Worm (Caenorhabditis elegans) whole organism, late embryonic: ENCODE results near the gene Y17G7B.12.
A peak's percentile ranks its signal among the peaks of the same experiment; 100 is the strongest.

Experiments used
- C08G9.2 ChIP-seq: sonication (generic microtip); optimal IDR thresholded peaks from 2 replicates; lab custom pipeline; 2016; ENCODE audit warnings: mild to moderate bottlenecking, missing genetic modification characterization, moderate library complexity, missing compliant biosample characterization
- K02D7.2 ChIP-seq: sonication (generic microtip); optimal IDR thresholded peaks from 2 replicates; lab custom pipeline; 2017; ENCODE audit warnings: mild to moderate bottlenecking, missing genetic modification characterization, missing compliant biosample characterization
- ahr-1 ChIP-seq: sonication (generic microtip); optimal IDR thresholded peaks from 2 replicates; lab custom pipeline; 2016; ENCODE audit warnings: missing genetic modification characterization, missing compliant biosample characterization
- ama-1 ChIP-seq: fragments of 150-350 bp; optimal IDR thresholded peaks from 2 replicates; lab custom pipeline; 2014
- ceh-18 ChIP-seq: sonication (generic microtip); optimal IDR thresholded peaks from 2 replicates; lab custom pipeline; 2016; ENCODE audit warnings: missing genetic modification characterization, missing compliant biosample characterization
- ceh-2 ChIP-seq: sonication (generic microtip); optimal IDR thresholded peaks from 2 replicates; lab custom pipeline; 2016; ENCODE audit warnings: missing genotype, missing genetic modification characterization, missing compliant biosample characterization
- ceh-31 ChIP-seq: sonication (generic microtip); optimal IDR thresholded peaks from 2 replicates; lab custom pipeline; 2016; ENCODE audit warnings: missing genetic modification characterization, missing compliant biosample characterization
- ceh-34 ChIP-seq: sonication (generic microtip); optimal IDR thresholded peaks from 2 replicates; lab custom pipeline; 2016; ENCODE audit warnings: mild to moderate bottlenecking, missing genetic modification characterization, missing compliant biosample characterization
- ceh-45 ChIP-seq: fragments of 200-800 bp; sonication (Bioruptor generic); IDR thresholded peaks from 2 replicates; pipeline ENCODE4 v1.3.6; 2022; ENCODE audit warnings: missing genetic modification reagents, missing genetic modification characterization, missing compliant biosample characterization
- ceh-48 ChIP-seq: sonication (generic microtip); optimal IDR thresholded peaks from 2 replicates; lab custom pipeline; 2016; ENCODE audit warnings: missing genetic modification characterization, inconsistent platforms, missing compliant biosample characterization
- ceh-6 ChIP-seq: fragments of 200-800 bp; sonication (Bioruptor generic); optimal IDR thresholded peaks from 2 replicates; lab custom pipeline; 2018; ENCODE audit warnings: mild to moderate bottlenecking, missing genetic modification characterization, missing compliant biosample characterization
- dmd-4 ChIP-seq: sonication (generic microtip); optimal IDR thresholded peaks from 2 replicates; lab custom pipeline; 2016; ENCODE audit warnings: borderline replicate concordance, missing genetic modification characterization, missing compliant biosample characterization
- elt-2 ChIP-seq: sonication (generic microtip); optimal IDR thresholded peaks from 2 replicates; lab custom pipeline; 2016; ENCODE audit warnings: missing genetic modification reagents, missing genetic modification characterization, missing compliant biosample characterization
- elt-4 ChIP-seq: sonication (generic microtip); optimal IDR thresholded peaks from 2 replicates; lab custom pipeline; 2016; ENCODE audit warnings: missing genetic modification characterization, missing compliant biosample characterization
- eyg-1 ChIP-seq: sonication (generic microtip); optimal IDR thresholded peaks from 2 replicates; lab custom pipeline; 2016; ENCODE audit warnings: missing genotype, missing genetic modification characterization, missing compliant biosample characterization
- fax-1 ChIP-seq: sonication (generic microtip); optimal IDR thresholded peaks from 2 replicates; lab custom pipeline; 2016; ENCODE audit warnings: missing genotype, missing genetic modification characterization, missing compliant biosample characterization
- gmeb-2 ChIP-seq: sonication (generic microtip); optimal IDR thresholded peaks from 2 replicates; lab custom pipeline; 2016; ENCODE audit warnings: missing genetic modification characterization, inconsistent platforms, missing compliant biosample characterization
- hlh-15 ChIP-seq: sonication (generic microtip); optimal IDR thresholded peaks from 2 replicates; lab custom pipeline; 2016; ENCODE audit warnings: missing genetic modification characterization, missing compliant biosample characterization
- hlh-30 ChIP-seq: sonication (generic microtip); optimal IDR thresholded peaks from 2 replicates; lab custom pipeline; 2017; ENCODE audit warnings: antibody characterized with exemption, missing genetic modification characterization, missing compliant biosample characterization; ENCODE audit not compliant: insufficient read depth
- hlh-8 ChIP-seq: sonication (generic microtip); optimal IDR thresholded peaks from 2 replicates; lab custom pipeline; 2016; ENCODE audit warnings: missing genotype, missing genetic modification characterization, missing compliant biosample characterization
- lin-11 ChIP-seq: fragments of 200-800 bp; sonication (Bioruptor generic); optimal IDR thresholded peaks from 2 replicates; lab custom pipeline; 2018; ENCODE audit warnings: mild to moderate bottlenecking, missing genetic modification characterization, missing compliant biosample characterization
- mec-3 ChIP-seq: sonication (generic microtip); optimal IDR thresholded peaks from 2 replicates; lab custom pipeline; 2016; ENCODE audit warnings: borderline replicate concordance, missing genetic modification characterization, missing compliant biosample characterization
- nhr-232 ChIP-seq: sonication (generic microtip); optimal IDR thresholded peaks from 2 replicates; lab custom pipeline; 2016; ENCODE audit warnings: missing genetic modification characterization, missing compliant biosample characterization
- npax-4 ChIP-seq: sonication (generic microtip); optimal IDR thresholded peaks from 2 replicates; lab custom pipeline; 2016; ENCODE audit warnings: missing genetic modification characterization, missing compliant biosample characterization
- odd-2 ChIP-seq: sonication (generic microtip); optimal IDR thresholded peaks from 2 replicates; lab custom pipeline; 2017; ENCODE audit warnings: antibody characterized with exemption, mild to moderate bottlenecking, missing genetic modification characterization, missing compliant biosample characterization
- pag-3 ChIP-seq: sonication (generic microtip); optimal IDR thresholded peaks from 2 replicates; lab custom pipeline; 2016; ENCODE audit warnings: missing compliant biosample characterization, missing genetic modification characterization, borderline replicate concordance
- pat-9 ChIP-seq: fragments of 200-800 bp; sonication (Bioruptor generic); optimal IDR thresholded peaks from 2 replicates; lab custom pipeline; 2018; ENCODE audit warnings: mild to moderate bottlenecking, missing genetic modification characterization, moderate library complexity, missing compliant biosample characterization
- pax-1 ChIP-seq: fragments of 150-350 bp; optimal IDR thresholded peaks from 2 replicates; lab custom pipeline; 2014; ENCODE audit warnings: missing biosample characterization, missing genetic modification characterization
- pha-2 ChIP-seq: sonication (generic microtip); optimal IDR thresholded peaks from 2 replicates; lab custom pipeline; 2017; ENCODE audit warnings: mild to moderate bottlenecking, missing genetic modification characterization, missing compliant biosample characterization
- pha-4 ChIP-seq: fragments of 150-350 bp; optimal IDR thresholded peaks from 2 replicates; lab custom pipeline; 2018; ENCODE audit warnings: missing biosample characterization, missing genetic modification reagents, missing genetic modification characterization
- pqm-1 ChIP-seq: sonication (generic microtip); optimal IDR thresholded peaks from 2 replicates; lab custom pipeline; 2016; ENCODE audit warnings: missing genetic modification characterization, missing compliant biosample characterization
- rnt-1 ChIP-seq: sonication (generic microtip); optimal IDR thresholded peaks from 2 replicates; lab custom pipeline; 2016; ENCODE audit warnings: missing genetic modification characterization, missing compliant biosample characterization
- sdc-2 ChIP-seq: sonication (generic microtip); optimal IDR thresholded peaks from 2 replicates; lab custom pipeline; 2016; ENCODE audit warnings: missing genotype, missing genetic modification characterization, missing compliant biosample characterization
- sox-2 ChIP-seq: fragments of 200-800 bp; sonication (Bioruptor generic); IDR thresholded peaks from 2 replicates; pipeline ENCODE4 v1.3.6; 2022; ENCODE audit warnings: missing genetic modification reagents, missing genetic modification characterization, missing compliant biosample characterization
- syd-9 ChIP-seq: sonication (generic microtip); optimal IDR thresholded peaks from 2 replicates; lab custom pipeline; 2016; ENCODE audit warnings: mild to moderate bottlenecking, missing genetic modification characterization, moderate library complexity, missing compliant biosample characterization
- tbx-7 ChIP-seq: sonication (generic microtip); optimal IDR thresholded peaks from 2 replicates; lab custom pipeline; 2016; ENCODE audit warnings: missing genotype, missing genetic modification characterization, missing compliant biosample characterization
- unc-3 ChIP-seq, 2 experiments: fragments of 200-800 bp in 1 of 2; sonication (Bioruptor generic) in 1 of 2; sonication (generic microtip) in 1 of 2; conservative IDR thresholded peaks in 1 of 2; optimal IDR thresholded peaks in 1 of 2; 2 replicates each; pipeline versions ENCODE4 v1.3.6 to Lab custom; 2016 to 2022; ENCODE audit warnings: missing compliant biosample characterization in 2 of 2, missing genetic modification characterization in 2 of 2, missing genetic modification reagents in 1 of 2
- unc-55 ChIP-seq: sonication (generic microtip); optimal IDR thresholded peaks from 2 replicates; lab custom pipeline; 2017; ENCODE audit warnings: missing biosample characterization, missing genetic modification reagents, missing genetic modification characterization
- unc-86 ChIP-seq: sonication (generic microtip); optimal IDR thresholded peaks from 2 replicates; lab custom pipeline; 2016; ENCODE audit warnings: missing genetic modification characterization, missing compliant biosample characterization
- zip-5 ChIP-seq: sonication (generic microtip); optimal IDR thresholded peaks from 2 replicates; lab custom pipeline; 2016; ENCODE audit warnings: missing genetic modification characterization, missing compliant biosample characterization
- ztf-16 ChIP-seq: sonication (generic microtip); optimal IDR thresholded peaks from 2 replicates; lab custom pipeline; 2017; ENCODE audit warnings: missing genetic modification characterization, missing compliant biosample characterization

Gene Y17G7B.12

ce11 chrII:11980110-11980509 lies 43.6 kb upstream of the Y17G7B.12 start (continued):
- TF ChIP-seq syd-9 (tag; lab: Kevin White, UChicago) (no peak), odd-2 (no peak), pat-9 (no peak), lin-11 (peak; percentile 1), rnt-1 (tag; lab: Kevin White, UChicago) (no peak), pqm-1 (tag; lab: Kevin White, UChicago) (no peak), ceh-34 (peak; percentile 47), pha-4 (tag; lab: Kevin White, UChicago) (no peak), sdc-2 (tag; lab: Kevin White, UChicago) (no peak), elt-2 (peak; percentile 70), ama-1 (lab: Kevin White, UChicago) (no peak), ahr-1 (tag; lab: Kevin White, UChicago) (peak; percentile 52), ztf-16 (tag; lab: Kevin White, UChicago) (peak; percentile 24), elt-4 (tag; lab: Kevin White, UChicago) (no peak), eyg-1 (tag; lab: Kevin White, UChicago) (peak; percentile 21), unc-3 (GFP tag; conservative IDR thresholded peaks at IDR 0.05; lab: Robert Waterston, UW) (0 out of 2 replicates have a peak, but pooled peaks have one; percentile 13), unc-3 (tag; optimal IDR thresholded peaks at IDR 0.05; lab: Kevin White, UChicago) (peak; percentile 35), hlh-15 (peak; percentile 44), nhr-232 (no peak), ceh-2 (tag; lab: Kevin White, UChicago) (peak; percentile 59), pax-1 (tag; lab: Kevin White, UChicago) (peak; percentile 26), dmd-4 (tag; lab: Kevin White, UChicago) (no peak), gmeb-2 (peak; percentile 7), fax-1 (tag; lab: Kevin White, UChicago) (peak; percentile 47), K02D7.2 (peak; percentile 19), ceh-31 (tag; lab: Kevin White, UChicago) (peak; percentile 83), zip-5 (peak; percentile 78), unc-55 (GFP tag; lab: Kevin White, UChicago) (no peak), mec-3 (tag; lab: Kevin White, UChicago) (no peak), ceh-6 (GFP tag; lab: Kevin White, UChicago) (no peak), pag-3 (no peak), hlh-30 (no peak), ceh-48 (no peak), C08G9.2 (tag; lab: Kevin White, UChicago) (peak; percentile 69), ceh-18 (tag; lab: Kevin White, UChicago) (peak; percentile 1), npax-4 (no peak), hlh-8 (tag; lab: Kevin White, UChicago) (peak; percentile 25), unc-86 (tag; lab: Kevin White, UChicago) (peak; percentile 19)

- TF ChIP-seq ama-1 (lab: Kevin White, UChicago) (no peak), tbx-7 (no peak), ceh-45 (no peak), hlh-15 (no peak), K02D7.2 (no peak), ceh-48 (no peak), elt-4 (tag; lab: Kevin White, UChicago) (no peak)
These were observed 34.9 kb upstream of the Y17G7B.12 start, which contains the start of gene Y17G7B.3 for ce11 chrII:11988724-11989123. Y17G7B.3 (plus strand) TSS chrII:11989024.

ce11 chrII:11992701-11993100 lies 31.0 kb upstream of the Y17G7B.12 start, which contains the start of gene dhps-1:
dhps-1 (plus strand) TSS chrII:11993001.
- TF ChIP-seq zip-5: no peak
- TF ChIP-seq pha-2 (tag; lab: Kevin White, UChicago): no peak
- TF ChIP-seq rnt-1 (tag; lab: Kevin White, UChicago): no peak
- no peak for TF ChIP-seq fax-1 (tag; lab: Kevin White, UChicago)
- TF ChIP-seq ceh-48: no peak
- no peak for TF ChIP-seq sox-2 (GFP tag; lab: Robert Waterston, UW)
- TF ChIP-seq unc-55 (GFP tag; lab: Kevin White, UChicago): no peak
